Fruit fly (Drosophila melanogaster) whole organism, embryonic: Measurements from ENCODE around the gene CG7914.

Source experiments
- Ada2b ChIP-seq: fragments of 200-800 bp; sonication (Bioruptor generic); IDR thresholded peaks from 2 replicates; pipeline ENCODE4 v1.3.6; 2022; ENCODE audit warnings: missing biosample characterization, missing genetic modification characterization
- Atf-2 ChIP-seq: fragments of 200-800 bp; sonication (Bioruptor generic); optimal IDR thresholded peaks from 2 replicates; lab custom pipeline; 2016; ENCODE audit warnings: missing biosample characterization, missing genetic modification characterization
- Blimp-1 ChIP-seq: fragments of 200-800 bp; sonication (Bioruptor generic); optimal IDR thresholded peaks from 3 replicates; lab custom pipeline; 2018; ENCODE audit warnings: missing biosample characterization, missing genetic modification characterization, mild to moderate bottlenecking, moderate library complexity, missing genetic modification reagents
- CG1024 ChIP-seq: fragments of 200-800 bp; sonication (Bioruptor generic); IDR thresholded peaks from 2 replicates; pipeline ENCODE4 v1.3.6; 2022; ENCODE audit warnings: missing biosample characterization, missing genetic modification characterization
- CG10321 ChIP-seq: fragments of 200-800 bp; sonication (Bioruptor generic); IDR thresholded peaks from 2 replicates; pipeline ENCODE4 v1.3.6; 2022; ENCODE audit warnings: missing biosample characterization, missing genetic modification characterization
- CG10462 ChIP-seq: fragments of 200-800 bp; sonication (Bioruptor generic); optimal IDR thresholded peaks from 2 replicates; lab custom pipeline; 2016; ENCODE audit warnings: missing biosample characterization, missing genetic modification characterization
- CG13894 ChIP-seq: fragments of 200-800 bp; sonication (Bioruptor generic); optimal IDR thresholded peaks from 3 replicates; lab custom pipeline; 2018; ENCODE audit warnings: missing biosample characterization, mild to moderate bottlenecking, missing genetic modification characterization, moderate library complexity
- CG1603 ChIP-seq: fragments of 200-800 bp; sonication (Bioruptor generic); optimal IDR thresholded peaks from 2 replicates; lab custom pipeline; 2019; ENCODE audit warnings: missing biosample characterization, mild to moderate bottlenecking, missing genetic modification characterization, moderate library complexity
- CG16815 ChIP-seq: fragments of 200-800 bp; sonication (Bioruptor generic); optimal IDR thresholded peaks from 3 replicates; lab custom pipeline; 2017; ENCODE audit warnings: missing biosample characterization, mild to moderate bottlenecking, missing genetic modification characterization
- CG2202 ChIP-seq: fragments of 200-800 bp; sonication (Bioruptor generic); optimal IDR thresholded peaks from 2 replicates; lab custom pipeline; 2018; ENCODE audit warnings: missing biosample characterization, mild to moderate bottlenecking, missing genetic modification characterization
- CG2889 ChIP-seq: fragments of 200-800 bp; sonication (Bioruptor generic); IDR thresholded peaks from 3 replicates; pipeline ENCODE4 v1.3.6; 2022; ENCODE audit warnings: missing biosample characterization, missing genetic modification characterization
- CG30020 ChIP-seq: fragments of 200-800 bp; optimal IDR thresholded peaks from 2 replicates; lab custom pipeline; 2019; ENCODE audit warnings: missing biosample characterization, mild to moderate bottlenecking, missing genetic modification characterization, moderate library complexity
- CG30431 ChIP-seq: fragments of 200-800 bp; sonication (Bioruptor generic); optimal IDR thresholded peaks from 2 replicates; lab custom pipeline; 2017; ENCODE audit warnings: missing biosample characterization, missing genetic modification characterization
- CG3407 ChIP-seq: fragments of 200-800 bp; sonication (Bioruptor generic); optimal IDR thresholded peaks from 2 replicates; lab custom pipeline; 2018; ENCODE audit warnings: missing biosample characterization, mild to moderate bottlenecking, missing genetic modification characterization
- CG34376 ChIP-seq: fragments of 200-800 bp; sonication (Bioruptor generic); optimal IDR thresholded peaks from 2 replicates; lab custom pipeline; 2018; ENCODE audit warnings: missing biosample characterization, mild to moderate bottlenecking, missing genetic modification characterization
- CG43689 ChIP-seq: fragments of 200-800 bp; sonication (Bioruptor generic); IDR thresholded peaks from 2 replicates; pipeline ENCODE4 v1.3.6; 2022; ENCODE audit warnings: missing biosample characterization, missing genetic modification characterization
- CG6272 ChIP-seq: fragments of 200-800 bp; sonication (Bioruptor generic); IDR thresholded peaks from 2 replicates; pipeline ENCODE4 v1.3.6; 2022; ENCODE audit warnings: missing biosample characterization, missing genetic modification characterization
- CG6654 ChIP-seq: fragments of 200-800 bp; sonication (Bioruptor generic); optimal IDR thresholded peaks from 2 replicates; lab custom pipeline; 2017; ENCODE audit warnings: missing biosample characterization, mild to moderate bottlenecking, missing genetic modification characterization
- CG7271 ChIP-seq: fragments of 200-800 bp; sonication (Bioruptor generic); optimal IDR thresholded peaks from 2 replicates; lab custom pipeline; 2018; ENCODE audit warnings: missing biosample characterization, mild to moderate bottlenecking, missing genetic modification characterization, moderate library complexity
- CG7786 ChIP-seq: fragments of 200-800 bp; sonication (Bioruptor generic); optimal IDR thresholded peaks from 2 replicates; lab custom pipeline; 2016; ENCODE audit warnings: missing biosample characterization, missing genetic modification characterization
- CG7987 ChIP-seq: fragments of 200-800 bp; sonication (Bioruptor generic); optimal IDR thresholded peaks from 2 replicates; lab custom pipeline; 2018; ENCODE audit warnings: missing biosample characterization, mild to moderate bottlenecking, missing genetic modification characterization, moderate library complexity
- CrebB ChIP-seq: fragments of 200-800 bp; sonication (Bioruptor generic); optimal IDR thresholded peaks from 3 replicates; lab custom pipeline; 2018; ENCODE audit warnings: missing biosample characterization, mild to moderate bottlenecking, missing genetic modification characterization
- Dip2 ChIP-seq: fragments of 200-800 bp; sonication (Bioruptor generic); IDR thresholded peaks from 2 replicates; pipeline ENCODE4 v1.3.6; 2022; ENCODE audit warnings: missing biosample characterization, missing genetic modification characterization
- Doc3 ChIP-seq: fragments of 200-800 bp; sonication (Bioruptor generic); IDR thresholded peaks from 3 replicates; pipeline ENCODE4 v1.3.6; 2022; ENCODE audit warnings: missing biosample characterization, missing genetic modification characterization; ENCODE audit not compliant: partially characterized antibody
- HmgZ ChIP-seq: fragments of 200-800 bp; sonication (Bioruptor generic); optimal IDR thresholded peaks from 2 replicates; lab custom pipeline; 2018; ENCODE audit warnings: missing biosample characterization, mild to moderate bottlenecking, missing genetic modification characterization
- Hmx ChIP-seq: fragments of 200-800 bp; sonication (Bioruptor generic); optimal IDR thresholded peaks from 2 replicates; lab custom pipeline; 2016; ENCODE audit warnings: missing biosample characterization, missing genetic modification characterization
- Lim3 ChIP-seq: fragments of 200-800 bp; sonication (Bioruptor generic); IDR thresholded peaks from 2 replicates; pipeline ENCODE4 v1.3.6; 2022; ENCODE audit warnings: missing biosample characterization, missing genetic modification characterization
- Mad ChIP-seq: fragments of 200-800 bp; sonication (Bioruptor generic); optimal IDR thresholded peaks from 2 replicates; lab custom pipeline; 2016; ENCODE audit warnings: missing biosample characterization, missing genetic modification characterization
- Rx ChIP-seq: fragments of 200-800 bp; sonication (Bioruptor generic); IDR thresholded peaks from 2 replicates; pipeline ENCODE4 v1.3.6; 2022; ENCODE audit warnings: missing biosample characterization, missing genetic modification characterization
- Spps ChIP-seq: fragments of 200-800 bp; sonication (Bioruptor generic); optimal IDR thresholded peaks from 2 replicates; lab custom pipeline; 2018; ENCODE audit warnings: missing biosample characterization, mild to moderate bottlenecking, missing genetic modification characterization
- Taf1 ChIP-seq: fragments of 200-800 bp; sonication (Bioruptor generic); IDR thresholded peaks from 2 replicates; pipeline ENCODE4 v1.3.6; 2022; ENCODE audit warnings: missing biosample characterization, missing genetic modification characterization
- YL-1 ChIP-seq: fragments of 200-800 bp; sonication (Bioruptor generic); optimal IDR thresholded peaks from 3 replicates; lab custom pipeline; 2017; ENCODE audit warnings: missing biosample characterization, mild to moderate bottlenecking, missing genetic modification characterization
- cg ChIP-seq: fragments of 200-800 bp; sonication (Bioruptor generic); optimal IDR thresholded peaks from 3 replicates; lab custom pipeline; 2019; ENCODE audit warnings: missing biosample characterization, mild to moderate bottlenecking, missing genetic modification characterization, moderate library complexity
- ems ChIP-seq: fragments of 200-800 bp; sonication (Bioruptor generic); optimal IDR thresholded peaks from 3 replicates; lab custom pipeline; 2016; ENCODE audit warnings: missing biosample characterization, missing genetic modification characterization
- fu2 ChIP-seq: fragments of 200-800 bp; sonication (Bioruptor generic); optimal IDR thresholded peaks from 2 replicates; lab custom pipeline; 2016; ENCODE audit warnings: missing biosample characterization, missing genetic modification characterization
- grn ChIP-seq: fragments of 200-800 bp; sonication (Bioruptor generic); optimal IDR thresholded peaks from 3 replicates; lab custom pipeline; 2017; ENCODE audit warnings: missing biosample characterization, missing genetic modification characterization
- gro ChIP-seq: fragments of 200-800 bp; sonication (Bioruptor generic); optimal IDR thresholded peaks from 2 replicates; lab custom pipeline; 2016; ENCODE audit warnings: missing biosample characterization, missing genetic modification characterization
- kni ChIP-seq: fragments of 200-800 bp; sonication (Bioruptor generic); optimal IDR thresholded peaks from 3 replicates; lab custom pipeline; 2017; ENCODE audit warnings: mild to moderate bottlenecking, missing biosample characterization, missing genetic modification reagents, missing genetic modification characterization
- lilli ChIP-seq: fragments of 200-800 bp; sonication (Bioruptor generic); optimal IDR thresholded peaks from 3 replicates; lab custom pipeline; 2016; ENCODE audit warnings: missing biosample characterization, missing genetic modification characterization
- luna ChIP-seq: fragments of 200-800 bp; sonication (Bioruptor generic); optimal IDR thresholded peaks from 2 replicates; lab custom pipeline; 2016; ENCODE audit warnings: missing biosample characterization, missing genetic modification characterization
- mam ChIP-seq: fragments of 200-800 bp; sonication (Bioruptor generic); optimal IDR thresholded peaks from 3 replicates; lab custom pipeline; 2016; ENCODE audit warnings: missing biosample characterization, missing genetic modification characterization
- mld ChIP-seq: fragments of 200-800 bp; sonication (Bioruptor generic); IDR thresholded peaks from 3 replicates; pipeline ENCODE4 v1.3.6; 2022; ENCODE audit warnings: missing biosample characterization, missing genetic modification characterization; ENCODE audit not compliant: partially characterized antibody
- pb ChIP-seq: fragments of 200-800 bp; sonication (Bioruptor generic); optimal IDR thresholded peaks from 3 replicates; lab custom pipeline; 2016; ENCODE audit warnings: missing biosample characterization, missing genetic modification characterization
- peb ChIP-seq: fragments of 200-800 bp; sonication (Bioruptor generic); IDR thresholded peaks from 2 replicates; pipeline ENCODE4 v1.3.6; 2022; ENCODE audit warnings: missing biosample characterization, missing genetic modification characterization
- salm ChIP-seq: fragments of 200-800 bp; sonication (Bioruptor generic); optimal IDR thresholded peaks from 2 replicates; lab custom pipeline; 2018; ENCODE audit warnings: missing biosample characterization, mild to moderate bottlenecking, missing genetic modification characterization
- sc ChIP-seq, 3 experiments: fragments of >200 bp in 2 of 3; fragments of 200-800 bp in 1 of 3; sonication (Bioruptor generic) in 1 of 3; optimal IDR thresholded peaks; 2 replicates in 2 of 3; 3 replicates in 1 of 3; lab custom pipeline; 2017; ENCODE audit warnings: mild to moderate bottlenecking in 1 of 3, missing biosample characterization in 1 of 3, missing genetic modification characterization in 1 of 3, missing genetic modification reagents in 1 of 3
- sima ChIP-seq: fragments of 200-800 bp; sonication (Bioruptor generic); optimal IDR thresholded peaks from 2 replicates; lab custom pipeline; 2016; ENCODE audit warnings: missing biosample characterization, missing genetic modification characterization
- slou ChIP-seq: fragments of 200-800 bp; sonication (Bioruptor generic); optimal IDR thresholded peaks from 3 replicates; lab custom pipeline; 2016; ENCODE audit warnings: missing biosample characterization, missing genetic modification characterization
- sqz ChIP-seq: fragments of 200-800 bp; sonication (Bioruptor generic); optimal IDR thresholded peaks from 3 replicates; lab custom pipeline; 2018; ENCODE audit warnings: missing biosample characterization, mild to moderate bottlenecking, missing genetic modification characterization
- stc ChIP-seq: fragments of 200-800 bp; sonication (Bioruptor generic); IDR thresholded peaks from 2 replicates; pipeline ENCODE4 v1.3.6; 2022; ENCODE audit warnings: missing biosample characterization, missing genetic modification characterization
- trem ChIP-seq: fragments of 200-800 bp; optimal IDR thresholded peaks from 3 replicates; lab custom pipeline; 2019; ENCODE audit warnings: missing biosample characterization, mild to moderate bottlenecking, missing genetic modification characterization, moderate library complexity

The CG7914 gene

DNA sequence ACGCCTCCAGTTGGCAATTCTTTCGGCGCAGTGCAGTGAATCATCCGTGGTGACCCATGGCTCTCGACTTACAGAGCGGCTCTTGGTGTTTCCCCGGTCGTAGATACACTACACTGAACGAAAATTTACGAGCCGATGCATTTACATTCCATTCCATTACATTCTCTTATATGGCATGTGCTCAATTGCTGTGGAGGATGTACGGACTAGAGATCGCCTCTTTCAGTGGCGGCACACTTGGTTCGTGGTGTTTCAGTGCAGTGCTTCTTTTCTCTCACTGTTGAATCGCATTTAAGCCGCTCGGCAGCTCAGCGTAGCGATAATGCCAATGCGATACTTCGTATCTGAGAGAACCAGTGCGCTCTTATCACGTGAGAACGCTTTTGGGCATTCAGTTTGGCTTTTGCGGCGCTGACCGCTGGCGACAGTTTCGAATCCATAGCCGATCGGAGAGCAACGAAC is 5.6 kb downstream of the CG7914 start, which contains the start of gene Mec2 (continued):
- peak; percentile 27 for TF ChIP-seq CG16815 (GFP tag; lab: Kevin White, UChicago)
- no peak for TF ChIP-seq Spps (tag; lab: Kevin White, UChicago)
- TF ChIP-seq ems (GFP tag; lab: Kevin White, UChicago) = peak; percentile 26
- no peak for TF ChIP-seq CG2202 (tag; lab: Kevin White, UChicago)
- TF ChIP-seq HmgZ (tag; lab: Kevin White, UChicago) = peak; percentile 39
- TF ChIP-seq Taf1 (GFP tag; lab: Robert Waterston, UW) = no peak
- TF ChIP-seq Atf-2 (GFP tag; lab: Kevin White, UChicago) = peak; percentile 30
- TF ChIP-seq CG30020 (tag; lab: Kevin White, UChicago) = no peak
- TF ChIP-seq CrebB (tag; lab: Kevin White, UChicago) = peak; percentile 29
- TF ChIP-seq lilli (GFP tag; lab: Kevin White, UChicago) = peak; percentile 26
- no peak for TF ChIP-seq cg (GFP tag; lab: Kevin White, UChicago)
- no peak for TF ChIP-seq sqz (GFP tag; lab: Kevin White, UChicago)
- TF ChIP-seq CG7786 (GFP tag; lab: Kevin White, UChicago) = peak; percentile 29
- TF ChIP-seq CG1024 (GFP tag; lab: Robert Waterston, UW) = 0 out of 2 replicates have a peak, but pooled peaks have one; percentile 25
- TF ChIP-seq luna (GFP tag; lab: Kevin White, UChicago) = no peak
- TF ChIP-seq trem (tag; lab: Kevin White, UChicago) = no peak
- no peak for TF ChIP-seq CG6272
- TF ChIP-seq kni (GFP tag; lab: Kevin White, UChicago) = no peak
- TF ChIP-seq stc (GFP tag; lab: Robert Waterston, UW) = 0 out of 2 replicates have a peak, but pooled peaks have one; percentile 19
- TF ChIP-seq CG10462 = no peak
- TF ChIP-seq fu2 = peak; percentile 16
- peak; percentile 27 for TF ChIP-seq mam
- TF ChIP-seq Rx (GFP tag; lab: Robert Waterston, UW) = peak; percentile 43; the same call in 1 of the 2 replicates
- no peak for TF ChIP-seq YL-1 (GFP tag; lab: Kevin White, UChicago)
- TF ChIP-seq CG13894 (tag; lab: Kevin White, UChicago) = no peak
- peak; percentile 42 for TF ChIP-seq Blimp-1
- TF ChIP-seq Mad (GFP tag; lab: Kevin White, UChicago) = peak; percentile 1
- no peak for TF ChIP-seq grn (GFP tag; lab: Kevin White, UChicago)
- TF ChIP-seq CG1603 (tag; lab: Kevin White, UChicago) = peak; percentile 74
- TF ChIP-seq CG3407 (GFP tag; lab: Kevin White, UChicago) = peak; percentile 19
- TF ChIP-seq CG34376 (GFP tag; lab: Kevin White, UChicago) = no peak
- peak; percentile 37; the same call in 1 of the 2 replicates for TF ChIP-seq Ada2b
- no peak for TF ChIP-seq sc (optimal IDR thresholded peaks at IDR 0.05; lab: Kevin White, UChicago)
- no peak for TF ChIP-seq sc (GFP tag; optimal IDR thresholded peaks at IDR 0.05; lab: Kevin White, UChicago)
- no peak for TF ChIP-seq slou (GFP tag; lab: Kevin White, UChicago)
- TF ChIP-seq CG43689 (GFP tag; lab: Robert Waterston, UW) = no peak
- TF ChIP-seq CG7987 (GFP tag; lab: Kevin White, UChicago) = no peak
- TF ChIP-seq peb (GFP tag; lab: Robert Waterston, UW) = no peak
- no peak for TF ChIP-seq CG30431 (GFP tag; lab: Kevin White, UChicago)
- TF ChIP-seq CG10321 (GFP tag; lab: Robert Waterston, UW) = no peak
- no peak for TF ChIP-seq mld (GFP tag; lab: Robert Waterston, UW)
- no peak for TF ChIP-seq CG6654
- TF ChIP-seq Hmx = no peak
- TF ChIP-seq CG2889 = 0 out of 3 replicates have a peak, but pooled peaks have one; percentile 49
- no peak for TF ChIP-seq Lim3
- TF ChIP-seq pb (GFP tag; lab: Kevin White, UChicago) = peak; percentile 52
- no peak for TF ChIP-seq salm (tag; lab: Kevin White, UChicago)
- no peak for TF ChIP-seq Doc3 (GFP tag; lab: Robert Waterston, UW)
- no peak for TF ChIP-seq gro (GFP tag; lab: Kevin White, UChicago)
- TF ChIP-seq sima = no peak
- no peak for TF ChIP-seq CG7271
- no peak for TF ChIP-seq Dip2
